Worm (Caenorhabditis elegans): Measurements from ENCODE around the gene gldi-8.

gldi-8 gene

DNA sequence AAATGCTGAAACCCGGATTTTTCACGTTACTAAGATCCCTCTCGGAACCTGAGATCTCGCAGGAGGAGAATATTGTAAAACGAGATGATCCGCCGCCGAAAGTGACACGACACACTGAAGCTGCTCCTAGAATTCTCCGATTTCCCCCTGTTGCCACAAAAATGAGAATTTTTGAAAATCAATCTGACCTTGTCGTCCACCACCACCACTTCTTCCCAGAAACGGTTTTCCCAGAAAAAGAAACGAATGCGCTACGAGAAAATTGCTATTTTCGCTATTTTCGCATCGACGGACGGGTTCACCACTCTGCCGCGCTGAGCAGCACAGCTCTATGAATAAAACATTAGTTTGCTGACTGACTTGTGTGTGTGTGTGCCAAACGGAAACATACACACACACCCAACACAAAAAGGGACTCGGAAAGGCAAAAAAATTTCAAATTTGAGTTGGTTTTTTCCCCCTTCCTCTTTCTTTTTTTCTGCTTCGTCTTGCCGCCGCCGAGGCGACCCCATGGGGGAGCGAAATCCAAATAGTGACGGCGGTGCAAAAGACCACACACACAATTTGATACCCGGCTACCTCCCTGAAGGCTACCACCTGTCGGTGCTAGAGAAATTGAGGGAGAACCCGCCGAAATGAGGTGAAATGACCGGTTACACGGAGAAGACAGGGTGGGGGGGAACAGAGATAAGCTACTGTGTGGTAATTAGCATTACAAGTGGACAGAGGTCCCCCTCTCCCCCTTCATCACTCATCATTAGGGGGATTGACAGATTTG lies 13.8 kb upstream of the gldi-8 start (continued):
- TF ChIP-seq nhr-85 (tag) = peak; percentile 58

- TF ChIP-seq nhr-85 (tag) (peak; percentile 100), ceh-8 (GFP tag; optimal IDR thresholded peaks at IDR 0.05) (peak; percentile 94), lsy-2 (tag; optimal IDR thresholded peaks at IDR 0.05) (peak; percentile 97), swsn-7 (tag; optimal IDR thresholded peaks at IDR 0.05) (peak; percentile 100), C34B4.2 (tag; optimal IDR thresholded peaks at IDR 0.05) (peak; percentile 73), nhr-19 (GFP tag; conservative IDR thresholded peaks at IDR 0.05) (peak; percentile 99), nhr-12 (tag; optimal IDR thresholded peaks at IDR 0.05) (peak; percentile 19), xbp-1 (tag; optimal IDR thresholded peaks at IDR 0.05) (peak; percentile 98), pag-3 (tag; optimal IDR thresholded peaks at IDR 0.05; ENCODE audit: borderline replicate concordance, insufficient read depth) (no peak), egl-27 (tag; optimal IDR thresholded peaks at IDR 0.05) (peak; percentile 100), irx-1 (tag; optimal IDR thresholded peaks at IDR 0.05) (peak; percentile 99), mef-2 (tag; optimal IDR thresholded peaks at IDR 0.05) (peak; percentile 98), ces-1 (GFP tag; optimal IDR thresholded peaks at IDR 0.05) (no peak), ama-1 (optimal IDR thresholded peaks at IDR 0.05) (peak; percentile 95), ets-5 (GFP tag; IDR thresholded peaks at IDR 0.05) (no peak), elt-2 (tag; optimal IDR thresholded peaks at IDR 0.05) (peak; percentile 87), lin-15B (tag; optimal IDR thresholded peaks at IDR 0.05) (peak; percentile 53), fos-1 (tag; optimal IDR thresholded peaks at IDR 0.05) (peak; percentile 97), ceh-88 (GFP tag; IDR thresholded peaks at IDR 0.05) (peak; percentile 91), ceh-90 (tag; optimal IDR thresholded peaks at IDR 0.05) (peak; percentile 5), unc-130 (tag; optimal IDR thresholded peaks at IDR 0.05) (peak; percentile 91), zip-4 (GFP tag; optimal IDR thresholded peaks at IDR 0.05) (peak; percentile 90), grh-1 (GFP tag; IDR thresholded peaks at IDR 0.05) (peak; percentile 99), fkh-8 (tag; optimal IDR thresholded peaks at IDR 0.05) (peak; percentile 99), dpl-1 (GFP tag; optimal IDR thresholded peaks at IDR 0.05) (peak; percentile 80 to 86 (median 81)), unc-86 (tag; optimal IDR thresholded peaks at IDR 0.05) (peak; percentile 100), nhr-71 (tag; optimal IDR thresholded peaks at IDR 0.05) (peak; percentile 100), lin-14 (GFP tag; optimal IDR thresholded peaks at IDR 0.05) (peak; percentile 100), aly-2 (tag; optimal IDR thresholded peaks at IDR 0.05) (peak; percentile 95), snpc-4 (tag; optimal IDR thresholded peaks at IDR 0.05) (peak; percentile 75), ceh-82 (tag; optimal IDR thresholded peaks at IDR 0.05) (peak; percentile 94 to 98 (median 98)), nhr-47 (tag; optimal IDR thresholded peaks at IDR 0.05) (peak; percentile 100), jun-1 (tag; optimal IDR thresholded peaks at IDR 0.05) (peak; percentile 99), tlp-1 (tag; optimal IDR thresholded peaks at IDR 0.05) (no peak), isw-1 (GFP tag; IDR thresholded peaks at IDR 0.05) (peak; percentile 93), mab-9 (GFP tag; IDR thresholded peaks at IDR 0.05) (peak; percentile 99), C16A3.4 (tag; optimal IDR thresholded peaks at IDR 0.05) (peak; percentile 98), nhr-90 (tag; optimal IDR thresholded peaks at IDR 0.05; ENCODE audit: poor library complexity) (peak; percentile 99), efl-3 (GFP tag; optimal IDR thresholded peaks at IDR 0.05) (peak; percentile 93), efl-1 (optimal IDR thresholded peaks at IDR 0.05) (peak; percentile 94 to 98), efl-1 (GFP tag; optimal IDR thresholded peaks at IDR 0.05 in 1 of 2) (peak; percentile 73 to 98), ceh-63 (GFP tag; optimal IDR thresholded peaks at IDR 0.05) (peak; percentile 62), alr-1 (tag; optimal IDR thresholded peaks at IDR 0.05; ENCODE audit: borderline replicate concordance) (no peak), hpl-2 (GFP tag; optimal IDR thresholded peaks at IDR 0.05) (peak; percentile 97), pax-3 (tag; optimal IDR thresholded peaks at IDR 0.05) (peak; percentile 97), fkh-4 (tag; optimal IDR thresholded peaks at IDR 0.05; ENCODE audit: borderline replicate concordance) (peak; percentile 82), lir-3 (tag; optimal IDR thresholded peaks at IDR 0.05; ENCODE audit: poor library complexity) (peak; percentile 91), lin-39 (tag; optimal IDR thresholded peaks at IDR 0.05) (peak; percentile 99), zag-1 (tag; optimal IDR thresholded peaks at IDR 0.05) (peak; percentile 95)
These were observed 13.0 kb upstream of the gldi-8 start for ce11 chrIII:12612519-12612935.

Measured in whole organism, L1 larva.